Worm (Caenorhabditis elegans) whole organism, late embryonic: ENCODE measurements around the gene Y54G2A.76.
"Not testable (repeated sequence)": the region's sequence is repeated elsewhere in the genome, so short reads cannot be mapped to it uniquely, and the experiment has no call there.

Experiments
- F13H6.1 ChIP-seq: sonication (generic microtip); optimal IDR thresholded peaks from 2 replicates; lab custom pipeline; 2016; ENCODE audit warnings: missing genetic modification characterization, missing compliant biosample characterization
- ama-1 ChIP-seq: fragments of 150-350 bp; optimal IDR thresholded peaks from 2 replicates; lab custom pipeline; 2014
- ceh-6 ChIP-seq: fragments of 200-800 bp; sonication (Bioruptor generic); optimal IDR thresholded peaks from 2 replicates; lab custom pipeline; 2018; ENCODE audit warnings: mild to moderate bottlenecking, missing genetic modification characterization, missing compliant biosample characterization
- ceh-9 ChIP-seq: sonication (generic microtip); optimal IDR thresholded peaks from 2 replicates; lab custom pipeline; 2016; ENCODE audit warnings: mild to moderate bottlenecking, missing genetic modification characterization, inconsistent platforms, missing compliant biosample characterization
- dmd-4 ChIP-seq: sonication (generic microtip); optimal IDR thresholded peaks from 2 replicates; lab custom pipeline; 2016; ENCODE audit warnings: borderline replicate concordance, missing genetic modification characterization, missing compliant biosample characterization
- fkh-10 ChIP-seq: fragments of 150-350 bp; optimal IDR thresholded peaks from 2 replicates; lab custom pipeline; 2014; ENCODE audit warnings: missing biosample characterization, missing genetic modification reagents, missing genetic modification characterization
- gmeb-2 ChIP-seq: sonication (generic microtip); optimal IDR thresholded peaks from 2 replicates; lab custom pipeline; 2016; ENCODE audit warnings: missing genetic modification characterization, inconsistent platforms, missing compliant biosample characterization
- hlh-15 ChIP-seq: sonication (generic microtip); optimal IDR thresholded peaks from 2 replicates; lab custom pipeline; 2016; ENCODE audit warnings: missing genetic modification characterization, missing compliant biosample characterization
- lin-11 ChIP-seq: fragments of 200-800 bp; sonication (Bioruptor generic); optimal IDR thresholded peaks from 2 replicates; lab custom pipeline; 2018; ENCODE audit warnings: mild to moderate bottlenecking, missing genetic modification characterization, missing compliant biosample characterization
- nhr-11 ChIP-seq: fragments of 150-350 bp; optimal IDR thresholded peaks from 2 replicates; lab custom pipeline; 2014; ENCODE audit warnings: missing biosample characterization, missing genetic modification characterization
- odd-2 ChIP-seq: sonication (generic microtip); optimal IDR thresholded peaks from 2 replicates; lab custom pipeline; 2017; ENCODE audit warnings: antibody characterized with exemption, mild to moderate bottlenecking, missing genetic modification characterization, missing compliant biosample characterization
- pha-4 ChIP-seq: fragments of 150-350 bp; optimal IDR thresholded peaks from 2 replicates; lab custom pipeline; 2018; ENCODE audit warnings: missing biosample characterization, missing genetic modification reagents, missing genetic modification characterization
- sox-4 ChIP-seq: sonication (generic microtip); optimal IDR thresholded peaks from 2 replicates; lab custom pipeline; 2017; ENCODE audit warnings: mild to moderate bottlenecking, missing genetic modification characterization, inconsistent platforms, missing compliant biosample characterization

ce11 chrIV:2777841-2778240 is 31.4 kb upstream of the Y54G2A.76 start, which contains the start of gene Y54G2A.72:
- TF ChIP-seq gmeb-2 (tag; lab: Kevin White, UChicago); fkh-10 (GFP tag; lab: Kevin White, UChicago); odd-2 (tag; lab: Kevin White, UChicago); lin-11 (tag; lab: Kevin White, UChicago); hlh-15 (tag; lab: Kevin White, UChicago); sox-4 (tag; lab: Kevin White, UChicago); dmd-4 (tag; lab: Kevin White, UChicago); nhr-11; pha-4; ceh-9 (tag; lab: Kevin White, UChicago); F13H6.1; ama-1 (lab: Kevin White, UChicago); ceh-6 (GFP tag; lab: Kevin White, UChicago): not testable (repeated sequence)
